Worm (Caenorhabditis elegans) whole organism, mixed stage, embryonic: ENCODE data around the gene str-131.

ENCODE experiments used
- M03D4.4 ChIP-seq: sonication (generic microtip); optimal IDR thresholded peaks from 2 replicates; lab custom pipeline; 2017; ENCODE audit warnings: mild to moderate bottlenecking, missing genetic modification characterization, missing compliant biosample characterization
- blmp-1 ChIP-seq: fragments of 150-350 bp; optimal IDR thresholded peaks from 2 replicates; lab custom pipeline; 2014; ENCODE audit warnings: missing biosample characterization, missing genetic modification characterization
- ceh-39 ChIP-seq: fragments of 150-350 bp; optimal IDR thresholded peaks from 2 replicates; lab custom pipeline; 2014; ENCODE audit warnings: missing biosample characterization, missing genetic modification characterization
- ces-1 ChIP-seq: fragments of 150-350 bp; optimal IDR thresholded peaks from 2 replicates; lab custom pipeline; 2014; ENCODE audit warnings: missing biosample characterization, missing genetic modification reagents, missing genetic modification characterization
- cnd-1 ChIP-seq: fragments of 200-800 bp; sonication (Bioruptor generic); optimal IDR thresholded peaks from 2 replicates; lab custom pipeline; 2018; ENCODE audit warnings: mild to moderate bottlenecking, missing genetic modification characterization, missing compliant biosample characterization
- drap-1 ChIP-seq: fragments of 200-800 bp; sonication (Bioruptor generic); optimal IDR thresholded peaks from 3 replicates; lab custom pipeline; 2018; ENCODE audit warnings: mild to moderate bottlenecking, missing genetic modification characterization, missing compliant biosample characterization
- elt-1 ChIP-seq: sonication (generic microtip); optimal IDR thresholded peaks from 2 replicates; lab custom pipeline; 2017; ENCODE audit warnings: missing genetic modification characterization, mild to moderate bottlenecking, missing compliant biosample characterization, antibody characterized with exemption, moderate library complexity, borderline replicate concordance; ENCODE audit not compliant: insufficient read depth
- elt-3 ChIP-seq: fragments of 150-350 bp; optimal IDR thresholded peaks from 2 replicates; lab custom pipeline; 2014; ENCODE audit warnings: missing biosample characterization, missing genetic modification characterization
- flh-1 ChIP-seq: fragments of 200-800 bp; sonication (Bioruptor generic); optimal IDR thresholded peaks from 2 replicates; lab custom pipeline; 2018; ENCODE audit warnings: mild to moderate bottlenecking, missing genetic modification characterization, moderate library complexity, missing compliant biosample characterization
- ham-2 ChIP-seq: fragments of 200-800 bp; sonication (Bioruptor generic); optimal IDR thresholded peaks from 2 replicates; lab custom pipeline; 2018; ENCODE audit warnings: mild to moderate bottlenecking, missing genetic modification characterization, missing compliant biosample characterization
- lin-13 ChIP-seq: fragments of 150-350 bp; optimal IDR thresholded peaks from 2 replicates; lab custom pipeline; 2014; ENCODE audit warnings: missing biosample characterization, missing genetic modification characterization
- lin-32 ChIP-seq: fragments of 200-800 bp; sonication (Bioruptor generic); optimal IDR thresholded peaks from 2 replicates; lab custom pipeline; 2018; ENCODE audit warnings: mild to moderate bottlenecking, missing genetic modification characterization, missing compliant biosample characterization
- lsy-2 ChIP-seq: fragments of 150-350 bp; optimal IDR thresholded peaks from 2 replicates; lab custom pipeline; 2014; ENCODE audit warnings: missing biosample characterization, missing genetic modification characterization
- mab-5 ChIP-seq: fragments of 150-350 bp; optimal IDR thresholded peaks from 2 replicates; lab custom pipeline; 2014; ENCODE audit warnings: missing biosample characterization, missing genetic modification characterization
- nhr-12 ChIP-seq: fragments of 150-350 bp; optimal IDR thresholded peaks from 2 replicates; lab custom pipeline; 2014; ENCODE audit warnings: missing biosample characterization, missing genetic modification characterization
- nhr-2 ChIP-seq: fragments of 150-350 bp; optimal IDR thresholded peaks from 2 replicates; lab custom pipeline; 2014; ENCODE audit warnings: missing biosample characterization, missing genetic modification characterization
- nhr-28 ChIP-seq: fragments of 150-350 bp; optimal IDR thresholded peaks from 2 replicates; lab custom pipeline; 2014; ENCODE audit warnings: missing biosample characterization, missing genetic modification characterization
- pha-4 ChIP-seq: fragments of 150-350 bp; optimal IDR thresholded peaks from 2 replicates; lab custom pipeline; 2018; ENCODE audit warnings: missing biosample characterization, missing genetic modification reagents, missing genetic modification characterization
- sem-2 ChIP-seq: fragments of 200-800 bp; sonication (Bioruptor generic); optimal IDR thresholded peaks from 2 replicates; lab custom pipeline; 2018; ENCODE audit warnings: mild to moderate bottlenecking, missing genetic modification characterization, missing compliant biosample characterization
- snpc-4 ChIP-seq: fragments of 150-350 bp; optimal IDR thresholded peaks from 2 replicates; lab custom pipeline; 2014; ENCODE audit warnings: missing biosample characterization, missing genetic modification characterization
- sptf-1 ChIP-seq: sonication (generic microtip); optimal IDR thresholded peaks from 2 replicates; lab custom pipeline; 2017; ENCODE audit warnings: mild to moderate bottlenecking, missing genetic modification characterization, moderate library complexity, missing compliant biosample characterization
- tbx-8 ChIP-seq: fragments of 200-800 bp; sonication (Bioruptor generic); optimal IDR thresholded peaks from 2 replicates; lab custom pipeline; 2018; ENCODE audit warnings: mild to moderate bottlenecking, missing genetic modification characterization, moderate library complexity, missing compliant biosample characterization
- unc-120 ChIP-seq: sonication (generic microtip); optimal IDR thresholded peaks from 2 replicates; lab custom pipeline; 2017; ENCODE audit warnings: missing genetic modification characterization, missing compliant biosample characterization; ENCODE audit not compliant: poor library complexity, severe bottlenecking
- unc-62 ChIP-seq: fragments of 150-350 bp; optimal IDR thresholded peaks from 2 replicates; lab custom pipeline; 2014; ENCODE audit warnings: missing biosample characterization, missing genetic modification reagents, missing genetic modification characterization
- ztf-11 ChIP-seq: fragments of 150-350 bp; optimal IDR thresholded peaks from 2 replicates; lab custom pipeline; 2014; ENCODE audit warnings: missing biosample characterization, missing genetic modification characterization

Gene str-131

DNA sequence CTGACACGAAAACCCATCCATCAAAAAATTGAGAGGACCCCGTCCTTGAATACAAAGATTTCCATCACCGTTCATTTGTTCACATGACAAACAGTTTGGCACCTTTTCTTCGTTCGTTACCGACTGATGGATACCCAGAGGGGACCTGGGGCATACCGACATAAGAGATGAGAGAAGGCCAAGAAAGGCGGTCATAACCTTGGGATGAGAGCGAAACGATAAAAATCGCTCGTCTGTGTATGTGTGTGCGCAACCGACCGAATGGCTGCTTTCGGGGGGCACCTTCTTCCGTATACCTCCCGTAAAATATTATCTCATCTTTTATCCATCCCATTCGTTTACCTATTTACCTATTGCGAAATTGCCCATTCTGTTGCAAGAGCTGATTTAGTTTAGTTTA is 36.5 kb downstream of the str-131 start:
- TF ChIP-seq ham-2 (GFP tag; lab: Kevin White, UChicago) = peak; percentile 51
- TF ChIP-seq lin-32 = no peak
- TF ChIP-seq blmp-1 (tag; lab: Kevin White, UChicago) = no peak
- peak; percentile 54 for TF ChIP-seq elt-1
- no peak for TF ChIP-seq nhr-28 (tag; lab: Kevin White, UChicago)
- TF ChIP-seq lsy-2 (tag; lab: Kevin White, UChicago) = no peak
- TF ChIP-seq unc-62 (GFP tag; lab: Kevin White, UChicago) = peak; percentile 49
- no peak for TF ChIP-seq sptf-1 (tag; lab: Kevin White, UChicago)
- TF ChIP-seq nhr-2 = peak; percentile 49
- TF ChIP-seq cnd-1 (tag; lab: Kevin White, UChicago) = no peak
- TF ChIP-seq nhr-12 (tag; lab: Kevin White, UChicago) = no peak

DNA sequence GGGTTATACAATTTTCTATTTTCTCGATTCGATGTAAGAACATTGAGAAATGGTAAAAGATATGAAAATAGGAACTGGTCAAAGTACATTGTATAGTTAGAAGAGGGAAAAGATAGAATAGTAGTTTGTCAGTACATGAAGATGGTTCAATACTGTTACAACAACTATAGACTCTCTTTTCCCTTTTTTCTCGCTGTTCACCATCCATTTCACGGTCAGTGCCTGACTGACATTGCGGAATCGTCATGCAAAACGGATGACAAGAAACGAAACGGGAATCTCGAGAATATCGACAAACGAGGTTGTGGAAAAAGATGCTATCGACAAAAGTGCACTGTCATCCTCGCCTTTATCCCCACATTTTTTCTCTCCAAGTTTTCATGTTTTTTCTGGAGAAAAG is 37.8 kb downstream of the str-131 start:
- peak; percentile 38 for TF ChIP-seq elt-1
- TF ChIP-seq nhr-2 = no peak
- TF ChIP-seq, all 35 proteins: peak for 1

DNA sequence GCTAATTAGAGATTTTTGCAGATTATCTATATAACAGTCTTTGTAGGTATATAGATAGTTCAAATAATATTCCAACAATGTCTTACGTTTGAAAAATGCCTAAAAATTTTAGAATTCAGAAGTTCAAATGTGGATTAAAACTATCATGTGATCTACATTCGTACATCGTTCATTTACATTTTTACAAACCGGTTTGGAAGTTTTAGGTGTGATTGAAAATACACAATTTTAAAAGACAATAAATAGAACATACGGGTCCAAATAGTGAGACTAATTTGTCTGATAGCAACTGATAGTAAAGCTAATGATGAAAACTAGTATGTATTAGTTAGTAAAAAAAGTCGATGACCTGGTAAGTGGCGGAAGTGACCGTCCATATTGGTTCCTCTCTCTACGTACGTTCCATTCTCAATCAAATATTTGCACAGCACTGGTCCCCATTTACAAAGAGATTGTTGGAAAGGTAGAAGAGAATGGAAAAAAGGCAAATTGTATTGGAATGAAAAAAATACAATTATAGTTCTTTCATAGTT is 40.1 kb downstream of the str-131 start:
- no peak for TF ChIP-seq cnd-1 (tag; lab: Kevin White, UChicago)
- TF ChIP-seq lsy-2 (tag; lab: Kevin White, UChicago) = no peak
- TF ChIP-seq mab-5 (tag; lab: Kevin White, UChicago) = no peak
- TF ChIP-seq sem-2 (GFP tag; lab: Kevin White, UChicago) = no peak
- no peak for TF ChIP-seq nhr-12 (tag; lab: Kevin White, UChicago)
- TF ChIP-seq unc-120 (tag; lab: Kevin White, UChicago) = no peak
- TF ChIP-seq nhr-28 (tag; lab: Kevin White, UChicago) = no peak
- no peak for TF ChIP-seq elt-3 (tag; lab: Kevin White, UChicago)
- TF ChIP-seq ces-1 (GFP tag; lab: Kevin White, UChicago) = no peak

DNA sequence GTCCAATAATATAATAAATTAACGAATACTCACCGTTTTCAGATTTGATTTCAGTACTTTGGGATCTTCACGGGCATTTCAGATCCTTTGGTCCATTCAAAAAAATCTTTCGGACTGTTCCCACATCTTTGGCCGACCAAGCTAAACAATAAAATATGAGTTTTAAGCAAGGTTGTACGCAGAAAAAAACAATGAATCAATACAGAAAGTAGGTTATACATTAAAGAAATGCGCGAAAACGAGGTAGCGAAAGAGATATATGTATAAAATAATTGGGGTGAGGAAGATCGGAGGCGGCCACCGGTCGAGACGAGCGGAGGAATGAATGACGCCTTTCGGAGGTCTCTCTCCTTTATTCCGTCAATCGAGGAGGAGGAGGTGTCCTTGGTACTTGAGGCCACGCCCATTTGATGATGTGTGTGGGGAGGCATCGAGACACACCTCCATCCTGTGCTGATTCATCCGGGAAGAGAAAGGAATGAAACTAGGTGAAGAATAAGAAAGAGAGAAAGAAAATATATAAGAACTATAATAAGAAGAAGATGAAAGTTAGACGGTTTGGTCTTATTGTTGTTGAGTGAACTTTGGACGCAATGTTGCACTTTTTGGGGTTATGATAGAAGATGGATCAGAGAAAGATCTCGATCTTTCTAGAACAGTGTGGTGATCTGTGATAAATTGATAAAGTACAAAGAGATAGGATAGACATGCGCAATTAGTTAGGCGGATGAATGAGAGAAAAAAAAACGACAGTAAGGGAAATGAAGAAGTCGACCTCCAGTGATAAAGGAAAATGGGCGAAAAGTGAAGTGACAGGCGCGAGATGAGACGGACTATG is 41.0 kb downstream of the str-131 start:
- TF ChIP-seq blmp-1 (tag; lab: Kevin White, UChicago) (peak; percentile 70), unc-62 (GFP tag; lab: Kevin White, UChicago) (peak; percentile 43), elt-3 (tag; lab: Kevin White, UChicago) (peak; percentile 52), flh-1 (GFP tag; lab: Kevin White, UChicago) (no peak), tbx-8 (peak; percentile 38), M03D4.4 (tag; lab: Kevin White, UChicago) (no peak)
- TF ChIP-seq, all 35 proteins: peak for 4

DNA sequence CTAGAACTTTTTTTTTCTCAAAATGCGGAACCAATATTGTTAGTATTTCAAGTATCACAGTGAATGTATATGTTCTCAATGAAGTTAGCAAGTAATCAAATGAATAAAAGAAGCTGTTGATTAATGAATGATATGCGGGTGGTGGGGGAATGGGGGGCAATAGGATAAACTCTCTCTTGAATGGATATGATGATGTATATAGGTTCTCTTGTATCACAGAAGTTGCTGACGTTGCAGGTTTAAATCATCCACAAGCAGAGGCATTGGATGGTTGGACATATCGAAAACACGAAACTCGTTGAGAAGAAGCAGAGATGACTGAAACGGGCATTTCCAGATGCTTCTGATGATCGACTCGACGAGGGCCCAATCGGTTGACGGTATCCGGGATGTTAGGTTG is 41.9 kb downstream of the str-131 start:
- TF ChIP-seq ces-1 (GFP tag; lab: Kevin White, UChicago) (no peak), ztf-11 (tag; lab: Kevin White, UChicago) (no peak), snpc-4 (tag; lab: Kevin White, UChicago) (no peak), lsy-2 (tag; lab: Kevin White, UChicago) (no peak), tbx-8 (no peak), elt-3 (tag; lab: Kevin White, UChicago) (no peak), ham-2 (GFP tag; lab: Kevin White, UChicago) (no peak), M03D4.4 (tag; lab: Kevin White, UChicago) (no peak), lin-13 (tag; lab: Kevin White, UChicago) (no peak), drap-1 (GFP tag; lab: Kevin White, UChicago) (no peak), flh-1 (GFP tag; lab: Kevin White, UChicago) (no peak), pha-4 (no peak)

DNA sequence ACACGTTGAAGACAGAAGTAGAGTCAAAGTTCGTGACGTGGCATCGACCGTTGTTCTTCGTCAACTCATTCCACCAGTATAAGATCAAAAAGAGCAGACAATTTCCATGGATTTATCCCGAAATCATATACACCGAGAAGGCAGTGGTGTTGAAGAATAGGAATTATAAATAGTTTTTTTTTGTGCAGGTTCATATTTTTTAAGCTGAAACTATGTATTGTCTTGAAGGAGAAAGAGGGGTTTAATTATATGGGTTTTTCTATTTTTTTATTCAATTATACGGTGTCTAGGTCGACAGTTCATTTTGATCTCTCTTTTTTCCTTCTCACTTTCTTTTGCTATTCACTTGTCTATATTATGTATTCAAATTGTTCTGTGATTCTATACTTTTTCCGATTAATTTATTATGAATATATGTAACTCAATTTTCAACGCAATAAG is 42.4 kb downstream of the str-131 start:
- TF ChIP-seq ceh-39 (tag; lab: Kevin White, UChicago) (no peak), nhr-12 (tag; lab: Kevin White, UChicago) (no peak), ham-2 (GFP tag; lab: Kevin White, UChicago) (no peak), drap-1 (GFP tag; lab: Kevin White, UChicago) (no peak), ztf-11 (tag; lab: Kevin White, UChicago) (no peak), unc-62 (GFP tag; lab: Kevin White, UChicago) (no peak), sptf-1 (tag; lab: Kevin White, UChicago) (peak; percentile 14), nhr-28 (tag; lab: Kevin White, UChicago) (no peak)
